Worm (Caenorhabditis elegans) whole organism, L3 larva: ENCODE data around the gene exc-5.

Experiments used
- R02D3.7 ChIP-seq: fragments of 150-350 bp; optimal IDR thresholded peaks from 2 replicates; lab custom pipeline; 2014; ENCODE audit warnings: missing biosample characterization, missing genetic modification characterization
- ZK546.5 ChIP-seq: sonication (generic microtip); optimal IDR thresholded peaks from 2 replicates; lab custom pipeline; 2017; ENCODE audit warnings: missing biosample characterization, missing genetic modification characterization
- aly-2 ChIP-seq: fragments of 150-350 bp; optimal IDR thresholded peaks from 2 replicates; lab custom pipeline; 2014; ENCODE audit warnings: missing biosample characterization, missing genetic modification characterization
- ama-1 ChIP-seq: fragments of 150-350 bp; optimal IDR thresholded peaks from 2 replicates; lab custom pipeline; 2018
- ceh-16 ChIP-seq: sonication (generic microtip); optimal IDR thresholded peaks from 2 replicates; lab custom pipeline; 2017; ENCODE audit warnings: missing biosample characterization, missing genetic modification characterization
- ceh-28 ChIP-seq: fragments of 150-350 bp; optimal IDR thresholded peaks from 2 replicates; lab custom pipeline; 2014; ENCODE audit warnings: missing biosample characterization, missing genetic modification reagents, missing genetic modification characterization
- ceh-82 ChIP-seq: fragments of 150-350 bp; optimal IDR thresholded peaks from 2 replicates; lab custom pipeline; 2014; ENCODE audit warnings: missing biosample characterization, missing genetic modification characterization
- ceh-9 ChIP-seq: sonication (generic microtip); optimal IDR thresholded peaks from 2 replicates; lab custom pipeline; 2018; ENCODE audit warnings: missing biosample characterization, missing genetic modification characterization
- daf-12 ChIP-seq: fragments of 150-350 bp; optimal IDR thresholded peaks from 2 replicates; lab custom pipeline; 2014; ENCODE audit warnings: missing biosample characterization, missing genetic modification reagents, missing genetic modification characterization
- egl-27 ChIP-seq: sonication (generic microtip); optimal IDR thresholded peaks from 4 replicates; lab custom pipeline; 2017; ENCODE audit warnings: missing biosample characterization, missing genetic modification reagents, missing genetic modification characterization
- egl-5 ChIP-seq: fragments of 150-350 bp; optimal IDR thresholded peaks from 2 replicates; lab custom pipeline; 2017; ENCODE audit warnings: missing biosample characterization, missing genetic modification reagents, missing genetic modification characterization, inconsistent platforms
- elt-1 ChIP-seq: fragments of 150-350 bp; optimal IDR thresholded peaks from 2 replicates; lab custom pipeline; 2014; ENCODE audit warnings: missing biosample characterization, missing genetic modification characterization
- elt-2 ChIP-seq: sonication (generic microtip); optimal IDR thresholded peaks from 2 replicates; lab custom pipeline; 2016; ENCODE audit warnings: missing genetic modification reagents, mild to moderate bottlenecking, missing genetic modification characterization, missing compliant biosample characterization
- elt-3 ChIP-seq, 3 experiments: fragments of 150-350 bp in 1 of 3; sonication (generic microtip) in 2 of 3; optimal IDR thresholded peaks; 2 replicates in 2 of 3; 4 replicates in 1 of 3; lab custom pipeline; 2014 to 2017; ENCODE audit warnings: missing biosample characterization in 3 of 3, missing genetic modification characterization in 3 of 3
- eor-1 ChIP-seq, 2 experiments: fragments of 150-350 bp; optimal IDR thresholded peaks; 2 replicates each; lab custom pipeline; 2014 to 2018; ENCODE audit warnings: missing biosample characterization in 2 of 2, missing genetic modification characterization in 2 of 2
- fkh-10 ChIP-seq: sonication (generic microtip); optimal IDR thresholded peaks from 2 replicates; lab custom pipeline; 2017; ENCODE audit warnings: missing biosample characterization, missing genetic modification reagents, missing genetic modification characterization
- fkh-2 ChIP-seq: fragments of 150-350 bp; optimal IDR thresholded peaks from 2 replicates; lab custom pipeline; 2014; ENCODE audit warnings: missing biosample characterization, missing genetic modification reagents, missing genetic modification characterization
- fos-1 ChIP-seq: fragments of 150-350 bp; optimal IDR thresholded peaks from 2 replicates; lab custom pipeline; 2014; ENCODE audit warnings: missing biosample characterization, missing genetic modification characterization
- hmg-11 ChIP-seq: sonication (generic microtip); optimal IDR thresholded peaks from 2 replicates; lab custom pipeline; 2016; ENCODE audit warnings: missing genetic modification characterization, missing compliant biosample characterization
- jun-1 ChIP-seq: fragments of 150-350 bp; optimal IDR thresholded peaks from 2 replicates; lab custom pipeline; 2014; ENCODE audit warnings: missing biosample characterization, missing genetic modification reagents, missing genetic modification characterization
- lin-15B ChIP-seq: fragments of 150-350 bp; optimal IDR thresholded peaks from 2 replicates; lab custom pipeline; 2014; ENCODE audit warnings: missing biosample characterization, missing genetic modification characterization
- lin-39 ChIP-seq: fragments of 150-350 bp; optimal IDR thresholded peaks from 2 replicates; lab custom pipeline; 2018; ENCODE audit warnings: missing biosample characterization, missing genetic modification reagents, missing genetic modification characterization
- lsy-12 ChIP-seq: sonication (generic microtip); optimal IDR thresholded peaks from 2 replicates; lab custom pipeline; 2016; ENCODE audit warnings: mild to moderate bottlenecking, missing genetic modification characterization, missing compliant biosample characterization
- mdl-1 ChIP-seq: fragments of 150-350 bp; optimal IDR thresholded peaks from 2 replicates; lab custom pipeline; 2014; ENCODE audit warnings: missing biosample characterization, missing genetic modification characterization
- mml-1 ChIP-seq: fragments of 150-350 bp; sonication (generic microtip); optimal IDR thresholded peaks from 3 replicates; lab custom pipeline; 2014; ENCODE audit warnings: missing biosample characterization, missing genetic modification characterization
- nfya-1 ChIP-seq: sonication (generic microtip); optimal IDR thresholded peaks from 2 replicates; lab custom pipeline; 2017; ENCODE audit warnings: missing genetic modification characterization, mild to moderate bottlenecking, missing compliant biosample characterization, antibody characterized with exemption, moderate library complexity; ENCODE audit not compliant: insufficient read depth
- nhr-11 ChIP-seq: fragments of 150-350 bp; optimal IDR thresholded peaks from 2 replicates; lab custom pipeline; 2014; ENCODE audit warnings: missing biosample characterization, missing genetic modification characterization
- nhr-12 ChIP-seq: fragments of 150-350 bp; optimal IDR thresholded peaks from 2 replicates; lab custom pipeline; 2014; ENCODE audit warnings: missing biosample characterization, missing genetic modification characterization
- nhr-23 ChIP-seq: fragments of 150-350 bp; optimal IDR thresholded peaks from 2 replicates; lab custom pipeline; 2014; ENCODE audit warnings: missing biosample characterization, missing genetic modification reagents, missing genetic modification characterization
- nhr-237 ChIP-seq: fragments of 150-350 bp; optimal IDR thresholded peaks from 2 replicates; lab custom pipeline; 2014; ENCODE audit warnings: missing biosample characterization, missing genetic modification characterization
- nhr-25 ChIP-seq: sonication (generic microtip); optimal IDR thresholded peaks from 2 replicates; lab custom pipeline; 2017; ENCODE audit warnings: missing biosample characterization, missing genetic modification characterization
- nhr-28 ChIP-seq: fragments of 150-350 bp; optimal IDR thresholded peaks from 2 replicates; lab custom pipeline; 2014; ENCODE audit warnings: missing biosample characterization, missing genetic modification characterization
- nhr-43 ChIP-seq: sonication (generic microtip); optimal IDR thresholded peaks from 2 replicates; lab custom pipeline; 2016; ENCODE audit warnings: mild to moderate bottlenecking, missing genetic modification characterization, missing compliant biosample characterization; ENCODE audit not compliant: poor library complexity, severe bottlenecking
- nhr-67 ChIP-seq: fragments of 150-350 bp; optimal IDR thresholded peaks from 2 replicates; lab custom pipeline; 2014; ENCODE audit warnings: missing biosample characterization, missing genetic modification characterization
- nhr-76 ChIP-seq: fragments of 150-350 bp; sonication (generic microtip); optimal IDR thresholded peaks from 5 replicates; lab custom pipeline; 2014; ENCODE audit warnings: missing biosample characterization, missing genetic modification characterization
- nhr-77 ChIP-seq: fragments of 150-350 bp; optimal IDR thresholded peaks from 2 replicates; lab custom pipeline; 2014; ENCODE audit warnings: missing biosample characterization, missing genetic modification characterization
- pha-4 ChIP-seq: fragments of 150-350 bp; optimal IDR thresholded peaks from 2 replicates; lab custom pipeline; 2014; ENCODE audit warnings: missing biosample characterization, missing genetic modification reagents, missing genetic modification characterization
- pqm-1 ChIP-seq: fragments of 150-350 bp; optimal IDR thresholded peaks from 2 replicates; lab custom pipeline; 2017; ENCODE audit warnings: missing biosample characterization, missing genetic modification characterization, inconsistent platforms
- sea-2 ChIP-seq: fragments of 150-350 bp; sonication (generic microtip); optimal IDR thresholded peaks from 4 replicates; lab custom pipeline; 2014; ENCODE audit warnings: missing biosample characterization, missing genetic modification reagents, missing genetic modification characterization
- skn-1 ChIP-seq: fragments of 150-350 bp; optimal IDR thresholded peaks from 2 replicates; lab custom pipeline; 2014; ENCODE audit warnings: missing biosample characterization, missing genetic modification characterization
- snpc-4 ChIP-seq: fragments of 150-350 bp; optimal IDR thresholded peaks from 2 replicates; lab custom pipeline; 2014; ENCODE audit warnings: missing biosample characterization, missing genetic modification characterization
- tbx-2 ChIP-seq: sonication (generic microtip); optimal IDR thresholded peaks from 2 replicates; lab custom pipeline; 2016; ENCODE audit warnings: mild to moderate bottlenecking, missing genetic modification characterization, missing compliant biosample characterization
- unc-39 ChIP-seq: sonication (generic microtip); optimal IDR thresholded peaks from 4 replicates; lab custom pipeline; 2017; ENCODE audit warnings: missing biosample characterization, missing genetic modification characterization
- unc-62 ChIP-seq: fragments of 150-350 bp; sonication (generic microtip); optimal IDR thresholded peaks from 4 replicates; lab custom pipeline; 2014; ENCODE audit warnings: missing biosample characterization, missing genetic modification reagents, missing genetic modification characterization
- zag-1 ChIP-seq: fragments of 150-350 bp; optimal IDR thresholded peaks from 2 replicates; lab custom pipeline; 2014; ENCODE audit warnings: missing biosample characterization, missing genetic modification characterization
- ztf-11 ChIP-seq: fragments of 150-350 bp; optimal IDR thresholded peaks from 2 replicates; lab custom pipeline; 2014; ENCODE audit warnings: missing biosample characterization, missing genetic modification characterization
- ztf-4 ChIP-seq: fragments of 150-350 bp; optimal IDR thresholded peaks from 2 replicates; lab custom pipeline; 2014; ENCODE audit warnings: missing biosample characterization, missing genetic modification characterization

The exc-5 gene

ce11 chrIV:8825997-8826605 is 12.6 kb upstream of the exc-5 start:
- no peak for TF ChIP-seq nhr-67 (tag; lab: Kevin White, UChicago)
- TF ChIP-seq unc-39 (tag; lab: Kevin White, UChicago): no peak
- TF ChIP-seq sea-2 (GFP tag; lab: Kevin White, UChicago): no peak
- TF ChIP-seq ceh-16 (tag; lab: Kevin White, UChicago): no peak
- no peak for TF ChIP-seq lin-15B (tag; lab: Kevin White, UChicago)
- no peak for TF ChIP-seq fos-1 (tag; lab: Kevin White, UChicago)
- TF ChIP-seq nhr-28 (tag; lab: Kevin White, UChicago): no peak
- no peak for TF ChIP-seq daf-12 (tag; lab: Kevin White, UChicago)
- TF ChIP-seq mdl-1 (tag; lab: Kevin White, UChicago): no peak
- TF ChIP-seq ama-1: no peak
- no peak for TF ChIP-seq unc-62 (GFP tag; lab: Kevin White, UChicago)
- TF ChIP-seq nhr-43 (tag; lab: Kevin White, UChicago): peak; percentile 73
- TF ChIP-seq R02D3.7 (tag; lab: Kevin White, UChicago): peak; percentile 49
- TF ChIP-seq ztf-4 (tag; lab: Kevin White, UChicago): no peak
- TF ChIP-seq elt-3 (tag; optimal IDR thresholded peaks at IDR 0.05; lab: Kevin White, UChicago): no peak
- no peak for TF ChIP-seq ZK546.5 (tag; lab: Kevin White, UChicago)
- no peak for TF ChIP-seq nhr-11 (tag; lab: Kevin White, UChicago)
- peak; percentile 31 for TF ChIP-seq nhr-23
- no peak for TF ChIP-seq zag-1 (tag; lab: Kevin White, UChicago)
- no peak for TF ChIP-seq mml-1
- peak; percentile 9 for TF ChIP-seq elt-1 (tag; lab: Kevin White, UChicago)
- no peak for TF ChIP-seq snpc-4 (tag; lab: Kevin White, UChicago)
- no peak for TF ChIP-seq jun-1 (tag; lab: Kevin White, UChicago)
- peak; percentile 37 for TF ChIP-seq ceh-28
- no peak for TF ChIP-seq ztf-11
- no peak for TF ChIP-seq eor-1 (tag; optimal IDR thresholded peaks at IDR 0.05; lab: Kevin White, UChicago)
- no peak for TF ChIP-seq pha-4 (tag; lab: Kevin White, UChicago)
- peak; percentile 70 for TF ChIP-seq ceh-82
- peak; percentile 56 for TF ChIP-seq nhr-77 (tag; lab: Kevin White, UChicago)
- TF ChIP-seq aly-2 (tag; lab: Kevin White, UChicago): peak; percentile 11
- no peak for TF ChIP-seq skn-1
- TF ChIP-seq nhr-76 (tag; lab: Kevin White, UChicago): no peak
- peak; percentile 6 for TF ChIP-seq lsy-12 (tag; lab: Kevin White, UChicago)
- TF ChIP-seq hmg-11: no peak
- TF ChIP-seq ceh-9 (tag; lab: Kevin White, UChicago): no peak
- no peak for TF ChIP-seq egl-27 (tag; lab: Kevin White, UChicago)
- TF ChIP-seq lin-39 (tag; lab: Kevin White, UChicago): no peak
- no peak for TF ChIP-seq nfya-1
- no peak for TF ChIP-seq pqm-1 (tag; lab: Kevin White, UChicago)
- TF ChIP-seq tbx-2 (tag; lab: Kevin White, UChicago): no peak
- TF ChIP-seq egl-5 (tag; lab: Kevin White, UChicago): no peak
- TF ChIP-seq nhr-237: no peak
- no peak for TF ChIP-seq nhr-12
- TF ChIP-seq elt-2 (tag; lab: Kevin White, UChicago): no peak
- no peak for TF ChIP-seq fkh-10 (GFP tag; lab: Kevin White, UChicago)
- TF ChIP-seq nhr-25 (tag; lab: Kevin White, UChicago): peak; percentile 58
- no peak for TF ChIP-seq fkh-2 (tag; lab: Kevin White, UChicago)
